Worm (Caenorhabditis elegans) whole organism, L1 larva: Measurements from ENCODE around the gene ccdc-149.

Source experiments
- nhr-11 ChIP-seq: fragments of 150-350 bp; optimal IDR thresholded peaks from 2 replicates; lab custom pipeline; 2014; ENCODE audit warnings: missing biosample characterization, missing genetic modification characterization
- snpc-4 ChIP-seq: fragments of 150-350 bp; optimal IDR thresholded peaks from 2 replicates; lab custom pipeline; 2014; ENCODE audit warnings: missing biosample characterization, missing genetic modification characterization
- unc-86 ChIP-seq: sonication (generic microtip); optimal IDR thresholded peaks from 2 replicates; lab custom pipeline; 2016; ENCODE audit warnings: missing genetic modification characterization, missing compliant biosample characterization

DNA sequence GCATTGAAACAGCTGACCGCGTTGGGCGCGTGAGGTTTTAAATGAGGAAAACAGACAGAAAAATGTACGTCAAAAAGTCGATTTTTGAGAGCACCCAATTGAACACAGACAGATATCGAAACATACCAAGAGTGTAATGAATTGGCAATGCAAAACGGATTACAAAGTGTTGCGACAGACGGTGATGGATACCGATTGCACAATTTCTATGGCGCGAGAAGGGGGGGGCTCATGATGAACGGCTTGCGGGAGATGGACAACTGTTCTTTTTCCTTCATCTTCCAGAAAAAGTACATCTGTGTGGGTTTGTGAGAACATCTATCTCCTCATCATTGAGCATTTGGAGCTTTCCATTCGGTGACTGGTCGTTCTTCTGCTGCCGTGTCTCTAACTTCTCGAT is 47.7 kb downstream of the ccdc-149 start:
- TF ChIP-seq unc-86 (tag; lab: Kevin White, UChicago) = no peak
- no peak for TF ChIP-seq nhr-11
- no peak for TF ChIP-seq snpc-4 (tag; lab: Kevin White, UChicago)
